Fruit fly (Drosophila melanogaster) whole organism, prepupa: ENCODE data around the gene Septin1.
A peak's percentile ranks its signal among the peaks of the same experiment; 100 is the strongest.

ENCODE experiments used
- Blimp-1 ChIP-seq: fragments of 200-800 bp; sonication (Bioruptor generic); optimal IDR thresholded peaks from 3 replicates; lab custom pipeline; 2017; ENCODE audit warnings: missing biosample characterization, missing genetic modification characterization, mild to moderate bottlenecking, moderate library complexity, missing genetic modification reagents
- CG10669 ChIP-seq: fragments of 200-800 bp; sonication (Bioruptor generic); optimal IDR thresholded peaks from 3 replicates; lab custom pipeline; 2018; ENCODE audit warnings: missing biosample characterization, mild to moderate bottlenecking, missing genetic modification characterization, moderate library complexity
- CG11294 ChIP-seq: fragments of 200-800 bp; sonication (Bioruptor generic); IDR thresholded peaks from 2 replicates; pipeline ENCODE4 v1.3.6; 2022; ENCODE audit warnings: missing biosample characterization, missing genetic modification characterization
- CG11762 ChIP-seq: fragments of 200-800 bp; sonication (Bioruptor generic); optimal IDR thresholded peaks from 3 replicates; lab custom pipeline; 2016; ENCODE audit warnings: missing biosample characterization, missing genetic modification characterization; ENCODE audit not compliant: insufficient read depth
- CG15336 ChIP-seq: fragments of 200-800 bp; sonication (Bioruptor generic); IDR thresholded peaks from 2 replicates; pipeline ENCODE4 v1.3.6; 2022; ENCODE audit warnings: missing biosample characterization, missing genetic modification characterization
- CG1621 ChIP-seq: fragments of 200-800 bp; sonication (Bioruptor generic); optimal IDR thresholded peaks from 3 replicates; lab custom pipeline; 2018; ENCODE audit warnings: missing biosample characterization, mild to moderate bottlenecking, missing genetic modification characterization
- CG16779 ChIP-seq: fragments of 200-800 bp; sonication (Bioruptor generic); optimal IDR thresholded peaks from 3 replicates; lab custom pipeline; 2017; ENCODE audit warnings: missing biosample characterization, mild to moderate bottlenecking, missing genetic modification characterization
- CG3032 ChIP-seq: fragments of 200-800 bp; optimal IDR thresholded peaks from 2 replicates; lab custom pipeline; 2019; ENCODE audit warnings: missing biosample characterization, mild to moderate bottlenecking, missing genetic modification characterization, moderate library complexity
- CG31627 ChIP-seq: fragments of 200-800 bp; sonication (Bioruptor generic); optimal IDR thresholded peaks from 3 replicates; lab custom pipeline; 2016; ENCODE audit warnings: missing biosample characterization, missing genetic modification characterization
- CG32006 ChIP-seq: fragments of 200-800 bp; sonication (Bioruptor generic); optimal IDR thresholded peaks from 3 replicates; lab custom pipeline; 2017; ENCODE audit warnings: missing biosample characterization, mild to moderate bottlenecking, missing genetic modification characterization
- CG3919 ChIP-seq: fragments of 200-800 bp; sonication (Bioruptor generic); optimal IDR thresholded peaks from 3 replicates; lab custom pipeline; 2016; ENCODE audit warnings: missing biosample characterization, missing genetic modification characterization
- CG4318 ChIP-seq: fragments of 200-800 bp; sonication (Bioruptor generic); optimal IDR thresholded peaks from 3 replicates; lab custom pipeline; 2017; ENCODE audit warnings: missing biosample characterization, mild to moderate bottlenecking, missing genetic modification characterization
- CG6163 ChIP-seq: fragments of 200-800 bp; sonication (Bioruptor generic); IDR thresholded peaks from 3 replicates; pipeline ENCODE4 v1.3.6; 2022; ENCODE audit warnings: missing biosample characterization, missing genetic modification characterization
- CG6276 ChIP-seq: fragments of 200-800 bp; sonication (Bioruptor generic); optimal IDR thresholded peaks from 2 replicates; lab custom pipeline; 2017; ENCODE audit warnings: missing biosample characterization, mild to moderate bottlenecking, missing genetic modification characterization
- CG6808 ChIP-seq: fragments of 200-800 bp; sonication (Bioruptor generic); optimal IDR thresholded peaks from 3 replicates; lab custom pipeline; 2017; ENCODE audit warnings: missing biosample characterization, missing genetic modification characterization, mild to moderate bottlenecking, moderate library complexity, missing genetic modification reagents
- CG6854 ChIP-seq: fragments of 200-800 bp; sonication (Bioruptor generic); optimal IDR thresholded peaks from 2 replicates; lab custom pipeline; 2017; ENCODE audit warnings: missing biosample characterization, mild to moderate bottlenecking, missing genetic modification characterization
- CG8319 ChIP-seq: fragments of 200-800 bp; sonication (Bioruptor generic); optimal IDR thresholded peaks from 3 replicates; lab custom pipeline; 2016; ENCODE audit warnings: missing biosample characterization, missing genetic modification characterization
- CG9139 ChIP-seq: fragments of 200-800 bp; sonication (Bioruptor generic); optimal IDR thresholded peaks from 3 replicates; lab custom pipeline; 2017; ENCODE audit warnings: missing biosample characterization, mild to moderate bottlenecking, missing genetic modification characterization
- Eip75B ChIP-seq: fragments of 200-800 bp; sonication (Bioruptor generic); optimal IDR thresholded peaks from 3 replicates; lab custom pipeline; 2016; ENCODE audit warnings: missing biosample characterization, missing genetic modification characterization
- Eip78C ChIP-seq: fragments of 200-800 bp; sonication (Bioruptor generic); peaks from one replicate; lab custom pipeline; 2016; ENCODE audit warnings: missing biosample characterization, missing genetic modification characterization
- Eip93F ChIP-seq: fragments of 200-800 bp; sonication (Bioruptor generic); optimal IDR thresholded peaks from 2 replicates; lab custom pipeline; 2016; ENCODE audit warnings: missing biosample characterization, mild to moderate bottlenecking, missing genetic modification characterization
- Ets96B ChIP-seq: fragments of 200-800 bp; optimal IDR thresholded peaks from 2 replicates; lab custom pipeline; 2019; ENCODE audit warnings: missing biosample characterization, mild to moderate bottlenecking, missing genetic modification characterization, moderate library complexity
- Gug ChIP-seq: fragments of 200-800 bp; sonication (Bioruptor generic); IDR thresholded peaks from 2 replicates; pipeline ENCODE4 v1.3.6; 2022; ENCODE audit warnings: missing biosample characterization, missing genetic modification characterization
- Hr38 ChIP-seq: sonication (Bioruptor generic); optimal IDR thresholded peaks from 2 replicates; lab custom pipeline; 2016; ENCODE audit warnings: missing biosample characterization, missing genetic modification characterization
- Hr39 ChIP-seq: fragments of 200-800 bp; sonication (Bioruptor generic); optimal IDR thresholded peaks from 2 replicates; lab custom pipeline; 2016; ENCODE audit warnings: missing biosample characterization, missing genetic modification characterization
- Hr4 ChIP-seq: fragments of 200-800 bp; sonication (Bioruptor generic); optimal IDR thresholded peaks from 3 replicates; lab custom pipeline; 2016; ENCODE audit warnings: missing biosample characterization, missing genetic modification characterization
- Lpt ChIP-seq: fragments of 200-800 bp; sonication (Bioruptor generic); optimal IDR thresholded peaks from 3 replicates; lab custom pipeline; 2016; ENCODE audit warnings: missing biosample characterization, missing genetic modification characterization
- Met ChIP-seq: fragments of 200-800 bp; sonication (Bioruptor generic); optimal IDR thresholded peaks from 3 replicates; lab custom pipeline; 2016; ENCODE audit warnings: missing biosample characterization, missing genetic modification characterization
- OdsH ChIP-seq: fragments of 200-800 bp; sonication (Bioruptor generic); optimal IDR thresholded peaks from 3 replicates; lab custom pipeline; 2016; ENCODE audit warnings: missing biosample characterization, missing genetic modification characterization
- Smox ChIP-seq: fragments of 200-800 bp; sonication (Bioruptor generic); optimal IDR thresholded peaks from 3 replicates; lab custom pipeline; 2016; ENCODE audit warnings: missing biosample characterization, missing genetic modification characterization
- Sox102F ChIP-seq: fragments of 200-800 bp; sonication (Bioruptor generic); optimal IDR thresholded peaks from 2 replicates; lab custom pipeline; 2016; ENCODE audit warnings: missing biosample characterization, mild to moderate bottlenecking, missing genetic modification characterization
- Sox14 ChIP-seq: fragments of 200-800 bp; sonication (Bioruptor generic); optimal IDR thresholded peaks from 3 replicates; lab custom pipeline; 2016; ENCODE audit warnings: missing biosample characterization, missing genetic modification characterization
- achi ChIP-seq: fragments of 200-800 bp; sonication (Bioruptor generic); optimal IDR thresholded peaks from 3 replicates; lab custom pipeline; 2016; ENCODE audit warnings: missing biosample characterization, missing genetic modification characterization
- acj6 ChIP-seq: fragments of 200-800 bp; sonication (Bioruptor generic); optimal IDR thresholded peaks from 3 replicates; lab custom pipeline; 2016; ENCODE audit warnings: missing biosample characterization, missing genetic modification characterization
- cyc ChIP-seq: fragments of 200-800 bp; sonication (Bioruptor generic); optimal IDR thresholded peaks from 3 replicates; lab custom pipeline; 2016; ENCODE audit warnings: missing biosample characterization, missing genetic modification characterization
- dsx ChIP-seq: fragments of 200-800 bp; optimal IDR thresholded peaks from 3 replicates; lab custom pipeline; 2019; ENCODE audit warnings: missing biosample characterization, mild to moderate bottlenecking, missing genetic modification characterization, moderate library complexity; ENCODE audit not compliant: poor library complexity, severe bottlenecking
- esn ChIP-seq: fragments of 200-800 bp; sonication (Bioruptor generic); optimal IDR thresholded peaks from 2 replicates; lab custom pipeline; 2016; ENCODE audit warnings: missing biosample characterization, mild to moderate bottlenecking, missing genetic modification characterization, moderate library complexity
- fd85E ChIP-seq: fragments of 200-800 bp; sonication (Bioruptor generic); optimal IDR thresholded peaks from 3 replicates; lab custom pipeline; 2016; ENCODE audit warnings: missing biosample characterization, missing genetic modification characterization
- fkh ChIP-seq: fragments of 200-800 bp; sonication (Bioruptor generic); optimal IDR thresholded peaks from 3 replicates; lab custom pipeline; 2017; ENCODE audit warnings: missing biosample characterization, mild to moderate bottlenecking, missing genetic modification characterization, moderate library complexity
- net ChIP-seq: fragments of 200-800 bp; sonication (Bioruptor generic); optimal IDR thresholded peaks from 3 replicates; lab custom pipeline; 2016; ENCODE audit warnings: missing biosample characterization, missing genetic modification characterization
- pdm3 ChIP-seq: fragments of 200-800 bp; sonication (Bioruptor generic); optimal IDR thresholded peaks from 3 replicates; lab custom pipeline; 2016; ENCODE audit warnings: missing biosample characterization, missing genetic modification characterization
- salr ChIP-seq, 2 experiments: fragments of 200-800 bp; sonication (Bioruptor generic); optimal IDR thresholded peaks; 3 replicates each; lab custom pipeline; 2016 to 2018; ENCODE audit warnings: missing biosample characterization in 2 of 2, missing genetic modification characterization in 2 of 2, mild to moderate bottlenecking in 1 of 2
- ss ChIP-seq, 2 experiments: fragments of 200-800 bp; sonication (Bioruptor generic); optimal IDR thresholded peaks; 2 replicates in 1 of 2; 3 replicates in 1 of 2; lab custom pipeline; 2017 to 2018; ENCODE audit warnings: mild to moderate bottlenecking in 2 of 2, missing biosample characterization in 2 of 2, missing genetic modification characterization in 2 of 2, moderate library complexity in 1 of 2
- svp ChIP-seq: fragments of 200-800 bp; sonication (Bioruptor generic); peaks from one replicate; lab custom pipeline; 2016; ENCODE audit warnings: missing biosample characterization, missing genetic modification characterization
- topi ChIP-seq: fragments of 200-800 bp; sonication (Bioruptor generic); optimal IDR thresholded peaks from 3 replicates; lab custom pipeline; 2016; ENCODE audit warnings: missing biosample characterization, missing genetic modification characterization
- vri ChIP-seq: fragments of 200-800 bp; sonication (Bioruptor generic); optimal IDR thresholded peaks from 3 replicates; lab custom pipeline; 2016; ENCODE audit warnings: missing biosample characterization, mild to moderate bottlenecking, missing genetic modification characterization

Septin1 gene

DNA sequence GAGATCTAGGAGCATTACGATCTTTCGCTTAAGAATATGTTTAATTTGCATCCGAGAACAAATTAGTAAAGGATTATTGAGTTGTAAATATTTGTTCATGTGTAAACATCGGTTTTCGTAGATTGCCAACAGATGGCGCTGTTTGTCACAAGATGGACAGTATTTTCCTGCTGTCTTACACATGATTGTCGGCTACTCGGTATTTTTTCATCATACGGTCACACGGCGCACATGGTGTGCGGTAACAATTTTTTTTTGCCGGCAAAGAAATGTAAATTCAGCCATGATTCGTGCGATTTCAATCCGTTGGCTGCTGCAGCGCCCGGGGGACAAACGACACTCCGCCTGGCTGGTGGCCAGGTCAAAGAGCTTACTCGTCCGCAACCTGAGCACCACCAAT is 4.8 kb downstream of the Septin1 start, which contains the start of the genes bbx and waw:
TSS of gene bbx (plus strand) at position 151 of the 400 bp plus-strand sequence.
TSS of gene waw (plus strand) at position 151 of the 400 bp plus-strand sequence.
- no peak for TF ChIP-seq CG3919
- peak; percentile 12 for TF ChIP-seq dsx (GFP tag; lab: Kevin White, UChicago)
- peak; percentile 42 for TF ChIP-seq esn
- no peak for TF ChIP-seq CG31627 (GFP tag; lab: Kevin White, UChicago)
- no peak for TF ChIP-seq CG11762 (GFP tag; lab: Kevin White, UChicago)
- TF ChIP-seq pdm3 (GFP tag; lab: Kevin White, UChicago): no peak
- peak; percentile 19 for TF ChIP-seq topi (GFP tag; lab: Kevin White, UChicago)
- TF ChIP-seq Ets96B: no peak
- TF ChIP-seq Met (GFP tag; lab: Kevin White, UChicago): no peak
- TF ChIP-seq CG15336: no peak
- peak; percentile 99 for TF ChIP-seq vri (GFP tag; lab: Kevin White, UChicago)
- TF ChIP-seq ss (GFP tag; optimal IDR thresholded peaks at IDR 0.05; lab: Kevin White, UChicago): peak in 1 of 2 experiments; percentile 25
- no peak for TF ChIP-seq OdsH
- no peak for TF ChIP-seq Hr4 (GFP tag; lab: Kevin White, UChicago)
- TF ChIP-seq Sox102F (GFP tag; lab: Kevin White, UChicago): no peak
- TF ChIP-seq Eip78C (GFP tag; lab: Kevin White, UChicago): peak; percentile 71
- TF ChIP-seq CG4318 (GFP tag; lab: Kevin White, UChicago): no peak
- TF ChIP-seq CG8319 (GFP tag; lab: Kevin White, UChicago): no peak
- no peak for TF ChIP-seq Lpt
- TF ChIP-seq CG6163: no peak
- TF ChIP-seq fd85E (GFP tag; lab: Kevin White, UChicago): no peak
- TF ChIP-seq net (GFP tag; lab: Kevin White, UChicago): no peak
- peak; percentile 98 for TF ChIP-seq fkh (GFP tag; lab: Kevin White, UChicago)
- no peak for TF ChIP-seq CG6276
- no peak for TF ChIP-seq CG9139 (GFP tag; lab: Kevin White, UChicago)
- peak; percentile 4 for TF ChIP-seq Sox14 (GFP tag; lab: Kevin White, UChicago)
- TF ChIP-seq CG6854 (GFP tag; lab: Kevin White, UChicago): no peak
- no peak for TF ChIP-seq achi (GFP tag; lab: Kevin White, UChicago)
- peak; percentile 6 for TF ChIP-seq Smox (GFP tag; lab: Kevin White, UChicago)
- no peak for TF ChIP-seq CG10669 (GFP tag; lab: Kevin White, UChicago)
- TF ChIP-seq cyc (GFP tag; lab: Kevin White, UChicago): no peak
- peak; percentile 19 for TF ChIP-seq CG3032 (tag; lab: Kevin White, UChicago)
- TF ChIP-seq svp: peak; percentile 36
- TF ChIP-seq Blimp-1: no peak
- no peak for TF ChIP-seq Eip93F (GFP tag; lab: Kevin White, UChicago)
- TF ChIP-seq Eip75B (GFP tag; lab: Kevin White, UChicago): peak; percentile 17
- TF ChIP-seq CG6808 (GFP tag; lab: Kevin White, UChicago): peak; percentile 22
- TF ChIP-seq CG1621: no peak

DNA sequence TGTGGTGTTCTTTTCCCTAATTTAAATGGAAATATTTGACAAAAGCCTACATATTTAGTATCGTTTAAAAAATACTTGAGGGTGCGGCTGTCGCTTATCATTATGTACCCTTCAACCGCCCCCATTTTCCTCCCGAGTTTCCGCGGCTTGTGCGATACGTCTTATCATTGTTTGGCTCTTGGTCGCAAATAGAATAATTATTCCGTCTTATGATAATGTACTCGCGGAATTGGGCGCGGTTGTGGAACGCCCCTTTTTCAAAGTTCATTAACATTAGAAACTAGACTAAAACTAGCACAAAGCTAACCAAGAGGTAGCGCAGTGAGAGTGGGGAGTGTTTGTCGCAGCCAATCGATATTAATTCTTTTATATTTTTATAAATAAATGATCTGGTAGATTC is 7.3 kb downstream of the Septin1 start:
- TF ChIP-seq Hr38 (GFP tag; lab: Kevin White, UChicago) (no peak), CG4318 (GFP tag; lab: Kevin White, UChicago) (no peak), Gug (no peak), CG11294 (GFP tag; lab: Robert Waterston, UW) (no peak), acj6 (no peak), salr (GFP tag; optimal IDR thresholded peaks at IDR 0.05; lab: Kevin White, UChicago) (no peak), Hr4 (GFP tag; lab: Kevin White, UChicago) (no peak), Eip75B (GFP tag; lab: Kevin White, UChicago) (no peak), CG16779 (tag; lab: Kevin White, UChicago) (no peak), Ets96B (no peak), fkh (GFP tag; lab: Kevin White, UChicago) (peak; percentile 20), CG15336 (no peak), vri (GFP tag; lab: Kevin White, UChicago) (peak; percentile 1), CG11762 (GFP tag; lab: Kevin White, UChicago) (no peak), cyc (GFP tag; lab: Kevin White, UChicago) (no peak), esn (no peak), CG6276 (no peak), Eip78C (GFP tag; lab: Kevin White, UChicago) (peak; percentile 28), Eip93F (GFP tag; lab: Kevin White, UChicago) (peak; percentile 60), CG6808 (GFP tag; lab: Kevin White, UChicago) (no peak), Hr39 (GFP tag; lab: Kevin White, UChicago) (no peak), CG32006 (GFP tag; lab: Kevin White, UChicago) (no peak), svp (peak; percentile 68), CG8319 (GFP tag; lab: Kevin White, UChicago) (no peak)
